Worm (Caenorhabditis elegans) whole organism, late embryonic: ENCODE data around the gene T01C1.4.

Source experiments
- C08G9.2 ChIP-seq: sonication (generic microtip); optimal IDR thresholded peaks from 2 replicates; lab custom pipeline; 2016; ENCODE audit warnings: mild to moderate bottlenecking, missing genetic modification characterization, moderate library complexity, missing compliant biosample characterization
- F13H6.1 ChIP-seq: sonication (generic microtip); optimal IDR thresholded peaks from 2 replicates; lab custom pipeline; 2016; ENCODE audit warnings: missing genetic modification characterization, missing compliant biosample characterization
- K02D7.2 ChIP-seq: sonication (generic microtip); optimal IDR thresholded peaks from 2 replicates; lab custom pipeline; 2017; ENCODE audit warnings: mild to moderate bottlenecking, missing genetic modification characterization, missing compliant biosample characterization
- ahr-1 ChIP-seq: sonication (generic microtip); optimal IDR thresholded peaks from 2 replicates; lab custom pipeline; 2016; ENCODE audit warnings: missing genetic modification characterization, missing compliant biosample characterization
- ceh-14 ChIP-seq: sonication (generic microtip); optimal IDR thresholded peaks from 2 replicates; lab custom pipeline; 2016; ENCODE audit warnings: missing genotype, missing genetic modification characterization, missing compliant biosample characterization
- ceh-2 ChIP-seq: sonication (generic microtip); optimal IDR thresholded peaks from 2 replicates; lab custom pipeline; 2016; ENCODE audit warnings: missing genotype, missing genetic modification characterization, missing compliant biosample characterization
- ceh-24 ChIP-seq: sonication (generic microtip); optimal IDR thresholded peaks from 2 replicates; lab custom pipeline; 2016; ENCODE audit warnings: mild to moderate bottlenecking, missing genetic modification characterization, missing compliant biosample characterization
- ceh-30 ChIP-seq: fragments of 150-350 bp; optimal IDR thresholded peaks from 2 replicates; lab custom pipeline; 2014; ENCODE audit warnings: missing biosample characterization, missing genetic modification characterization
- ceh-31 ChIP-seq: sonication (generic microtip); optimal IDR thresholded peaks from 2 replicates; lab custom pipeline; 2016; ENCODE audit warnings: missing genetic modification characterization, missing compliant biosample characterization
- ceh-45 ChIP-seq: fragments of 200-800 bp; sonication (Bioruptor generic); IDR thresholded peaks from 2 replicates; pipeline ENCODE4 v1.3.6; 2022; ENCODE audit warnings: missing genetic modification reagents, missing genetic modification characterization, missing compliant biosample characterization
- ceh-9 ChIP-seq: sonication (generic microtip); optimal IDR thresholded peaks from 2 replicates; lab custom pipeline; 2016; ENCODE audit warnings: mild to moderate bottlenecking, missing genetic modification characterization, inconsistent platforms, missing compliant biosample characterization
- che-1 ChIP-seq: sonication (generic microtip); optimal IDR thresholded peaks from 2 replicates; lab custom pipeline; 2016; ENCODE audit warnings: mild to moderate bottlenecking, missing genetic modification characterization, missing compliant biosample characterization
- dmd-4 ChIP-seq: sonication (generic microtip); optimal IDR thresholded peaks from 2 replicates; lab custom pipeline; 2016; ENCODE audit warnings: borderline replicate concordance, missing genetic modification characterization, missing compliant biosample characterization
- dve-1 ChIP-seq: sonication (generic microtip); optimal IDR thresholded peaks from 2 replicates; lab custom pipeline; 2017; ENCODE audit warnings: antibody characterized with exemption, mild to moderate bottlenecking, missing genetic modification characterization, missing compliant biosample characterization
- elt-4 ChIP-seq: sonication (generic microtip); optimal IDR thresholded peaks from 2 replicates; lab custom pipeline; 2016; ENCODE audit warnings: missing genetic modification characterization, missing compliant biosample characterization
- ets-4 ChIP-seq: sonication (generic microtip); optimal IDR thresholded peaks from 2 replicates; lab custom pipeline; 2016; ENCODE audit warnings: missing genetic modification characterization, missing compliant biosample characterization
- fkh-10 ChIP-seq: fragments of 150-350 bp; optimal IDR thresholded peaks from 2 replicates; lab custom pipeline; 2014; ENCODE audit warnings: missing biosample characterization, missing genetic modification reagents, missing genetic modification characterization
- hlh-13 ChIP-seq: fragments of 200-800 bp; sonication (Bioruptor generic); optimal IDR thresholded peaks from 2 replicates; lab custom pipeline; 2018; ENCODE audit warnings: mild to moderate bottlenecking, missing genetic modification characterization, missing compliant biosample characterization
- hlh-15 ChIP-seq: sonication (generic microtip); optimal IDR thresholded peaks from 2 replicates; lab custom pipeline; 2016; ENCODE audit warnings: missing genetic modification characterization, missing compliant biosample characterization
- lin-11 ChIP-seq: fragments of 200-800 bp; sonication (Bioruptor generic); optimal IDR thresholded peaks from 2 replicates; lab custom pipeline; 2018; ENCODE audit warnings: mild to moderate bottlenecking, missing genetic modification characterization, missing compliant biosample characterization
- madf-2 ChIP-seq: sonication (generic microtip); optimal IDR thresholded peaks from 2 replicates; lab custom pipeline; 2017; ENCODE audit warnings: missing genetic modification characterization, missing compliant biosample characterization
- nfya-1 ChIP-seq: sonication (generic microtip); optimal IDR thresholded peaks from 2 replicates; lab custom pipeline; 2017; ENCODE audit warnings: missing genetic modification characterization, mild to moderate bottlenecking, missing compliant biosample characterization, antibody characterized with exemption, moderate library complexity
- odd-2 ChIP-seq: sonication (generic microtip); optimal IDR thresholded peaks from 2 replicates; lab custom pipeline; 2017; ENCODE audit warnings: antibody characterized with exemption, mild to moderate bottlenecking, missing genetic modification characterization, missing compliant biosample characterization
- pag-3 ChIP-seq: sonication (generic microtip); optimal IDR thresholded peaks from 2 replicates; lab custom pipeline; 2016; ENCODE audit warnings: missing compliant biosample characterization, missing genetic modification characterization, borderline replicate concordance
- pat-9 ChIP-seq: fragments of 200-800 bp; sonication (Bioruptor generic); optimal IDR thresholded peaks from 2 replicates; lab custom pipeline; 2018; ENCODE audit warnings: mild to moderate bottlenecking, missing genetic modification characterization, moderate library complexity, missing compliant biosample characterization
- pqm-1 ChIP-seq: sonication (generic microtip); optimal IDR thresholded peaks from 2 replicates; lab custom pipeline; 2016; ENCODE audit warnings: missing genetic modification characterization, missing compliant biosample characterization
- pros-1 ChIP-seq: fragments of 150-350 bp; optimal IDR thresholded peaks from 2 replicates; lab custom pipeline; 2014; ENCODE audit warnings: missing biosample characterization, missing genetic modification reagents, missing genetic modification characterization
- ref-2 ChIP-seq: sonication (generic microtip); optimal IDR thresholded peaks from 2 replicates; lab custom pipeline; 2016; ENCODE audit warnings: missing genetic modification characterization, missing compliant biosample characterization
- sdc-2 ChIP-seq: sonication (generic microtip); optimal IDR thresholded peaks from 2 replicates; lab custom pipeline; 2016; ENCODE audit warnings: missing genotype, missing genetic modification characterization, missing compliant biosample characterization
- sox-2 ChIP-seq: fragments of 200-800 bp; sonication (Bioruptor generic); IDR thresholded peaks from 2 replicates; pipeline ENCODE4 v1.3.6; 2022; ENCODE audit warnings: missing genetic modification reagents, missing genetic modification characterization, missing compliant biosample characterization
- unc-42 ChIP-seq: sonication (generic microtip); optimal IDR thresholded peaks from 2 replicates; lab custom pipeline; 2016; ENCODE audit warnings: missing genotype, missing genetic modification characterization, missing compliant biosample characterization
- unc-55 ChIP-seq: sonication (generic microtip); optimal IDR thresholded peaks from 2 replicates; lab custom pipeline; 2017; ENCODE audit warnings: missing biosample characterization, missing genetic modification reagents, missing genetic modification characterization
- unc-86 ChIP-seq: sonication (generic microtip); optimal IDR thresholded peaks from 2 replicates; lab custom pipeline; 2016; ENCODE audit warnings: missing genetic modification characterization, missing compliant biosample characterization

Gene T01C1.4

DNA sequence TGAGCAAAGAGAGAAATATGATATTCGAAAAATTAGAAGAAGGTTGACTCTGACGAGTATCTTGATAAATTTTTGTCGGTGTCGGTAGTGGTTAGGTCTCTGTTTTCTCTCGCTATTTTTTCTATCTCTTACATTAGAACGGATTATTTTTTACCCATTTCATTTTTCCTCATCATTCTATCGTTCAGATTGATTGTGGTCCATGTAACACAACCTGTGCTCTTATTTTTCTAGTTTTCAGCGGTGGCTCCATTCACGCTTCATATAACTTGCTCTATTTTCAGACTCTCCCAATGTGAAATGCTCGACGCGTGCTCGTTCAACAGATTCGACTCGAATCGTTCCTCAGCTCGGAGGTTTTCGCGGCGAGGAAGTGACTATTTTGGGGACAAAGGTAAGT lies 17.1 kb upstream of the T01C1.4 start, which contains the start of gene egl-36:
egl-36 (plus strand) TSS at position 301 of the 400 bp plus-strand sequence.
- TF ChIP-seq madf-2 (tag; lab: Kevin White, UChicago), result no peak
- TF ChIP-seq unc-55 (GFP tag; lab: Kevin White, UChicago), result no peak
- TF ChIP-seq dmd-4 (tag; lab: Kevin White, UChicago), result no peak
- no peak for TF ChIP-seq sdc-2 (tag; lab: Kevin White, UChicago)
- no peak for TF ChIP-seq hlh-15
- TF ChIP-seq sox-2 (GFP tag; lab: Robert Waterston, UW), result no peak
- TF ChIP-seq, all 69 proteins: peak for 0

DNA sequence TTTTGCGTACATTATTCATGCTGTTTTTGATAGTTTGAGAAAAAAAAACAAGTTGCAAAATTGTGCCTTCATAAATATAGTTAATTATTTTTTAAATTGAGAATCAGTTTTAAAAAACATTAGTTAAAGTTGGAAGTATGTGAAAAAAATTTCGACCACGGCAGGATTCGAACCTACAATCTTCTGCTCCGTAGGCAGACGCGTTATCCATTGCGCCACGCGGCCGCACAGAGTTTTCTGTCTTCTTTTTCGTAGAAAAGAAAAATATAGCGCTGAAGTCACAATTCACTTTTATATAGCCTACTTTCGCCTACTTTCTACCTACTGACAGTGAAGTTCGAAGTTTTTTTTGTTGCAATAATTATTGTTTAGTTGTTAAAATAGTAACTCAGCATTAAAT lies 14.9 kb upstream of the T01C1.4 start:
- TF ChIP-seq ceh-45 (GFP tag; lab: Robert Waterston, UW), result no peak
- no peak for TF ChIP-seq unc-55 (GFP tag; lab: Kevin White, UChicago)
- no peak for TF ChIP-seq ahr-1
- TF ChIP-seq fkh-10 (GFP tag; lab: Kevin White, UChicago), result no peak
- TF ChIP-seq ref-2, result no peak
- TF ChIP-seq ceh-24 (tag; lab: Kevin White, UChicago), result no peak
- TF ChIP-seq C08G9.2 (tag; lab: Kevin White, UChicago), result no peak
- TF ChIP-seq sox-2 (GFP tag; lab: Robert Waterston, UW), result no peak
- no peak for TF ChIP-seq ceh-30
- no peak for TF ChIP-seq ceh-2
- no peak for TF ChIP-seq pag-3 (tag; lab: Kevin White, UChicago)
- TF ChIP-seq ceh-31 (tag; lab: Kevin White, UChicago), result no peak
- TF ChIP-seq K02D7.2, result no peak
- no peak for TF ChIP-seq unc-86 (tag; lab: Kevin White, UChicago)

DNA sequence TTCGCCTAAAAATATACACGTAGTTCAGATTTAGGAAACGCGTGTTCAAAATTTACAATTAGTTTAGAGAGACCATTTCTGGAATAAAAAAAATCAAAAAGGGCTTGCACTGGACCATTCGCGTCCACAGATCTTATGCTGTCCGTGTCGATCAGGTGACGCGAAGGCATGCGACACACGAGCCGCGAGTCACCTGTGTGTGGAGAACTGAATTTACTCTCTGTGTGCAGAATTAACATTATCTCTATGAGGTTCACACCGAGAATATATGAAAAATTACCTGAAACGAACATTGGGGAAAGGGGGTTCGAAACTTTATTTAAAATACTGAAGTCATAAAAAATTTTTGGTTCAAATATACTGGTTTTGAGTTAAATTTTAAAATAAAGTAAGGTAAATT lies 10.8 kb upstream of the T01C1.4 start:
- TF ChIP-seq pat-9 (tag; lab: Kevin White, UChicago), result no peak
- no peak for TF ChIP-seq dve-1 (tag; lab: Kevin White, UChicago)
- TF ChIP-seq ceh-9 (tag; lab: Kevin White, UChicago), result no peak
- no peak for TF ChIP-seq nfya-1 (tag; lab: Kevin White, UChicago)

DNA sequence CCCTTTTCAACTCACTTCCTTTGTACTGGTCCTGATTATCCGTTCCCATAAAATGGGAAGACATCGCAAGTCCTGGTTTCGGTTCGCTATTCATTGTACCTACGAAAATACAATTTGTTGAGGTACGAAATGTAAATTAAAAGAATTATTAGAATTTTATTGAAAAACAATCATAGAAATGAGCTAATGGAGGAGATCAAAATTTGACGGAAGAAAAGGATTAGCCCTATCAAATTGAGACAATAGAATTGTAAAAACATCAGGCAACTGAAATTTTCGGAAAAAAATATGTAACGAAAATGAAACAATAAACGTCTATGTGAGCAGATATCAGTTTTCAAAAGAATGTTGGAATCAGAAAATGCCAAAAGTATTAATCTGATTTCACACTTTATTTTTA lies 5.0 kb upstream of the T01C1.4 start, which contains the start of gene mbr-1:
mbr-1 (minus strand) TSS at position 101 of the 400 bp plus-strand sequence.
- TF ChIP-seq F13H6.1 (tag; lab: Kevin White, UChicago) (no peak), elt-4 (no peak), pros-1 (tag; lab: Kevin White, UChicago) (no peak), pat-9 (tag; lab: Kevin White, UChicago) (no peak), unc-42 (tag; lab: Kevin White, UChicago) (no peak), C08G9.2 (tag; lab: Kevin White, UChicago) (no peak), ceh-45 (GFP tag; lab: Robert Waterston, UW) (no peak), unc-86 (tag; lab: Kevin White, UChicago) (no peak), pqm-1 (tag; lab: Kevin White, UChicago) (no peak), fkh-10 (GFP tag; lab: Kevin White, UChicago) (no peak), pag-3 (tag; lab: Kevin White, UChicago) (no peak), ceh-24 (tag; lab: Kevin White, UChicago) (no peak), che-1 (no peak), odd-2 (tag; lab: Kevin White, UChicago) (no peak), ceh-14 (no peak), K02D7.2 (no peak), dve-1 (tag; lab: Kevin White, UChicago) (no peak), hlh-13 (GFP tag; lab: Kevin White, UChicago) (no peak)

DNA sequence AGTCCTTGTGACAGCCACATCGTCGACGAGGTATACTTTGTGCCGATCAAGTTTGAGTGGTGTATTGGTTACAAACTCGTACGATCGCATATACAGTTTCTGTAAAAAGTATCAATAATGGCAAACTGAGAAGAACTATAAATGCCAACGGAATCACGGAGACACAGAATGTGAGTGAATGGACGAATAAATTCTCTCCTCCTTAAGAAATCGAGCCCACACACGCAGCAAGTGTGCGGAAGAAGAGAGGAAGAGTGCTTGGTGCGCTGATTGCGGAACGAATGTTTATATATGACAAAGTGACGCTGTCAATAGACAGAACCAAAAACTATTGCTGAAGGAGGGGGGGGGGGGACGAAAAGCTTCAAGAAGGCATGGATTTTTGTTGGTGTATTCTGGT lies 5.2 kb downstream of the T01C1.4 start, which contains the start of gene rhgf-1:
rhgf-1 (minus strand) TSS at position 101 of the 400 bp plus-strand sequence.
- no peak for TF ChIP-seq lin-11 (tag; lab: Kevin White, UChicago)
- TF ChIP-seq ets-4 (tag; lab: Kevin White, UChicago), result no peak
